Fruit fly (Drosophila melanogaster) whole organism, adult: ENCODE measurements around the gene kin17.
A peak's percentile ranks its signal among the peaks of the same experiment; 100 is the strongest.

Source experiments
- CG11617 ChIP-seq: fragments of 200-800 bp; sonication (Bioruptor generic); optimal IDR thresholded peaks from 2 replicates; lab custom pipeline; 2017; ENCODE audit warnings: mild to moderate bottlenecking, missing biosample characterization, missing genetic modification reagents, missing genetic modification characterization
- CG12768 ChIP-seq: fragments of 200-800 bp; sonication (Bioruptor generic); optimal IDR thresholded peaks from 2 replicates; lab custom pipeline; 2017; ENCODE audit warnings: missing biosample characterization, missing genetic modification characterization, mild to moderate bottlenecking, moderate library complexity, missing genetic modification reagents
- CG14711 ChIP-seq: fragments of 200-800 bp; sonication (Bioruptor generic); optimal IDR thresholded peaks from 2 replicates; lab custom pipeline; 2018; ENCODE audit warnings: missing biosample characterization, mild to moderate bottlenecking, missing genetic modification characterization, moderate library complexity
- CG1620 ChIP-seq: fragments of 200-800 bp; sonication (Bioruptor generic); optimal IDR thresholded peaks from 2 replicates; lab custom pipeline; 2016; ENCODE audit warnings: missing biosample characterization, missing genetic modification characterization
- CG33017 ChIP-seq: fragments of 200-800 bp; sonication (Bioruptor generic); optimal IDR thresholded peaks from 2 replicates; lab custom pipeline; 2018; ENCODE audit warnings: missing biosample characterization, mild to moderate bottlenecking, missing genetic modification characterization, moderate library complexity
- CG5204 ChIP-seq: fragments of 200-800 bp; sonication (Bioruptor generic); optimal IDR thresholded peaks from 2 replicates; lab custom pipeline; 2016; ENCODE audit warnings: missing biosample characterization, missing genetic modification characterization
- CG7045 ChIP-seq: fragments of 200-800 bp; sonication (Bioruptor generic); optimal IDR thresholded peaks from 2 replicates; lab custom pipeline; 2017; ENCODE audit warnings: missing biosample characterization, mild to moderate bottlenecking, missing genetic modification characterization
- CG7101 ChIP-seq: fragments of 200-800 bp; sonication (Bioruptor generic); optimal IDR thresholded peaks from 2 replicates; lab custom pipeline; 2018; ENCODE audit warnings: missing biosample characterization, mild to moderate bottlenecking, missing genetic modification characterization, moderate library complexity
- Clk ChIP-seq: fragments of 200-800 bp; sonication (Bioruptor generic); optimal IDR thresholded peaks from 2 replicates; lab custom pipeline; 2017; ENCODE audit warnings: missing biosample characterization, missing genetic modification characterization
- Crg-1 ChIP-seq: fragments of 200-800 bp; sonication (Bioruptor generic); optimal IDR thresholded peaks from 2 replicates; lab custom pipeline; 2016; ENCODE audit warnings: missing biosample characterization, missing genetic modification characterization
- Hr96 ChIP-seq: fragments of 200-800 bp; sonication (Bioruptor generic); optimal IDR thresholded peaks from 2 replicates; lab custom pipeline; 2016; ENCODE audit warnings: missing biosample characterization, missing genetic modification characterization
- Mnt ChIP-seq: fragments of 200-800 bp; sonication (Bioruptor generic); optimal IDR thresholded peaks from 2 replicates; lab custom pipeline; 2016; ENCODE audit warnings: missing biosample characterization, mild to moderate bottlenecking, missing genetic modification characterization
- bab1 ChIP-seq: fragments of 200-800 bp; sonication (Bioruptor generic); optimal IDR thresholded peaks from 3 replicates; lab custom pipeline; 2019; ENCODE audit warnings: missing biosample characterization, mild to moderate bottlenecking, missing genetic modification characterization, moderate library complexity
- cic ChIP-seq: fragments of 200-800 bp; sonication (Bioruptor generic); optimal IDR thresholded peaks from 2 replicates; lab custom pipeline; 2017; ENCODE audit warnings: missing biosample characterization, mild to moderate bottlenecking, missing genetic modification characterization, moderate library complexity
- cnc ChIP-seq, 2 experiments: fragments of >200 bp; optimal IDR thresholded peaks; 2 replicates each; lab custom pipeline; 2017
- kay ChIP-seq: fragments of 200-800 bp; sonication (Bioruptor generic); peaks from one replicate; lab custom pipeline; 2016; ENCODE audit warnings: missing biosample characterization, missing genetic modification characterization, borderline replicate concordance
- ovo ChIP-seq: fragments of 200-800 bp; sonication (Bioruptor generic); optimal IDR thresholded peaks from 2 replicates; lab custom pipeline; 2016; ENCODE audit warnings: missing biosample characterization, missing genetic modification characterization
- pad ChIP-seq: fragments of 200-800 bp; sonication (Bioruptor generic); optimal IDR thresholded peaks from 3 replicates; lab custom pipeline; 2017; ENCODE audit warnings: missing biosample characterization, missing genetic modification characterization, mild to moderate bottlenecking, moderate library complexity, missing genetic modification reagents
- tj ChIP-seq: fragments of 200-800 bp; sonication (Bioruptor generic); optimal IDR thresholded peaks from 3 replicates; lab custom pipeline; 2017; ENCODE audit warnings: missing biosample characterization, mild to moderate bottlenecking, missing genetic modification characterization, moderate library complexity
- toe ChIP-seq: fragments of 200-800 bp; sonication (Bioruptor generic); optimal IDR thresholded peaks from 2 replicates; lab custom pipeline; 2016; ENCODE audit warnings: missing biosample characterization, missing genetic modification characterization

kin17 gene

dm6 chr3L:20366674-20367372 is 10.2 kb downstream of the kin17 start, which contains the start of the genes Toll-9 and in:
TSS of gene Toll-9 (minus strand) at chr3L:20366724.
TSS of gene in (plus strand) at chr3L:20367198.
- TF ChIP-seq tj (GFP tag; lab: Kevin White, UChicago) (no peak), pad (GFP tag; lab: Kevin White, UChicago) (no peak), Hr96 (GFP tag; lab: Kevin White, UChicago) (no peak), Clk (GFP tag; lab: Kevin White, UChicago) (no peak), CG5204 (GFP tag; lab: Kevin White, UChicago) (no peak), CG33017 (tag; lab: Kevin White, UChicago) (no peak)

- no peak for TF ChIP-seq CG1620
- no peak for TF ChIP-seq cnc (optimal IDR thresholded peaks at IDR 0.05; lab: Kevin White, UChicago)
- TF ChIP-seq CG5204 (GFP tag; lab: Kevin White, UChicago), result no peak
- no peak for TF ChIP-seq CG14711 (tag; lab: Kevin White, UChicago)
- no peak for TF ChIP-seq CG7101 (tag; lab: Kevin White, UChicago)
- TF ChIP-seq CG11617 (GFP tag; lab: Kevin White, UChicago), result no peak
- TF ChIP-seq CG33017 (tag; lab: Kevin White, UChicago), result no peak
- no peak for TF ChIP-seq Clk (GFP tag; lab: Kevin White, UChicago)
- TF ChIP-seq cic (GFP tag; lab: Kevin White, UChicago), result no peak
- TF ChIP-seq Hr96 (GFP tag; lab: Kevin White, UChicago), result no peak
- TF ChIP-seq pad (GFP tag; lab: Kevin White, UChicago), result no peak
- no peak for TF ChIP-seq Crg-1 (GFP tag; lab: Kevin White, UChicago)
- TF ChIP-seq ovo (GFP tag; lab: Kevin White, UChicago), result no peak
- no peak for TF ChIP-seq CG7045 (GFP tag; lab: Kevin White, UChicago)
- no peak for TF ChIP-seq kay
- TF ChIP-seq CG12768 (GFP tag; lab: Kevin White, UChicago), result no peak
Measured at dm6 chr3L:20370013-20370412, 13.4 kb downstream of the kin17 start, which contains the start of gene CG13247. TSS of gene CG13247 (plus strand) at chr3L:20370313.

- TF ChIP-seq CG7101 (tag; lab: Kevin White, UChicago) (no peak), Crg-1 (GFP tag; lab: Kevin White, UChicago) (no peak), CG14711 (tag; lab: Kevin White, UChicago) (no peak), toe (GFP tag; lab: Kevin White, UChicago) (no peak), CG11617 (GFP tag; lab: Kevin White, UChicago) (no peak), pad (GFP tag; lab: Kevin White, UChicago) (no peak), Clk (GFP tag; lab: Kevin White, UChicago) (no peak), CG5204 (GFP tag; lab: Kevin White, UChicago) (no peak), kay (no peak), CG33017 (tag; lab: Kevin White, UChicago) (no peak), bab1 (no peak), CG12768 (GFP tag; lab: Kevin White, UChicago) (no peak), cnc (optimal IDR thresholded peaks at IDR 0.05; lab: Kevin White, UChicago) (no peak), Hr96 (GFP tag; lab: Kevin White, UChicago) (no peak), CG7045 (GFP tag; lab: Kevin White, UChicago) (no peak), tj (GFP tag; lab: Kevin White, UChicago) (no peak), cic (GFP tag; lab: Kevin White, UChicago) (no peak), ovo (GFP tag; lab: Kevin White, UChicago) (no peak)
Measured at dm6 chr3L:20375467-20375866, 18.9 kb downstream of the kin17 start.

- peak; percentile 93 for TF ChIP-seq Hr96 (GFP tag; lab: Kevin White, UChicago)
- TF ChIP-seq CG11617 (GFP tag; lab: Kevin White, UChicago), result peak; percentile 80
- peak; percentile 79 for TF ChIP-seq CG14711 (tag; lab: Kevin White, UChicago)
- TF ChIP-seq CG5204 (GFP tag; lab: Kevin White, UChicago), result peak; percentile 94
- TF ChIP-seq Crg-1 (GFP tag; lab: Kevin White, UChicago), result peak; percentile 88
- TF ChIP-seq CG33017 (tag; lab: Kevin White, UChicago), result peak; percentile 70
- peak; percentile 81 for TF ChIP-seq ovo (GFP tag; lab: Kevin White, UChicago)
- peak; percentile 73 for TF ChIP-seq Mnt
- TF ChIP-seq tj (GFP tag; lab: Kevin White, UChicago), result peak; percentile 69
- TF ChIP-seq CG1620, result peak; percentile 91
- TF ChIP-seq cic (GFP tag; lab: Kevin White, UChicago), result peak; percentile 54
- TF ChIP-seq toe (GFP tag; lab: Kevin White, UChicago), result peak; percentile 96
- TF ChIP-seq bab1, result peak; percentile 46
- TF ChIP-seq CG7045 (GFP tag; lab: Kevin White, UChicago), result peak; percentile 84
- peak; percentile 73 for TF ChIP-seq pad (GFP tag; lab: Kevin White, UChicago)
- TF ChIP-seq CG7101 (tag; lab: Kevin White, UChicago), result peak; percentile 82
- TF ChIP-seq CG12768 (GFP tag; lab: Kevin White, UChicago), result peak; percentile 80
- no peak for TF ChIP-seq kay
- TF ChIP-seq Clk (GFP tag; lab: Kevin White, UChicago), result peak; percentile 76
- TF ChIP-seq cnc (optimal IDR thresholded peaks at IDR 0.05; lab: Kevin White, UChicago), result no peak
Measured at dm6 chr3L:20375878-20376563, 19.4 kb downstream of the kin17 start, which contains the start of the genes Ide and RhoBTB. TSS of gene Ide (minus strand) at chr3L:20375896. TSS of gene RhoBTB (plus strand) at chr3L:20376242.

- no peak for TF ChIP-seq pad (GFP tag; lab: Kevin White, UChicago)
- no peak for TF ChIP-seq CG11617 (GFP tag; lab: Kevin White, UChicago)
- TF ChIP-seq cic (GFP tag; lab: Kevin White, UChicago), result peak; percentile 15
Measured at dm6 chr3L:20376564-20376920, 19.9 kb downstream of the kin17 start.
